Worm (Caenorhabditis elegans) whole organism, young adult: Measurements from ENCODE around the gene scl-7.

Experiments used
- F10E7.11 ChIP-seq: sonication (generic microtip); optimal IDR thresholded peaks from 2 replicates; lab custom pipeline; 2017; ENCODE audit warnings: mild to moderate bottlenecking, missing genetic modification characterization, moderate library complexity, missing compliant biosample characterization
- Y67H2A.10 ChIP-seq: fragments of 200-800 bp; sonication (Bioruptor generic); conservative IDR thresholded peaks from 2 replicates; pipeline ENCODE4 v1.3.6; 2022; ENCODE audit warnings: missing genetic modification reagents, missing genetic modification characterization, missing compliant biosample characterization
- ama-1 ChIP-seq, 3 experiments: fragments of 150-350 bp in 1 of 3; sonication (generic microtip) in 2 of 3; optimal IDR thresholded peaks; 2 replicates each; lab custom pipeline; 2014 to 2018; ENCODE audit warnings: missing biosample characterization in 2 of 3, missing genetic modification characterization in 2 of 3, missing genetic modification reagents in 2 of 3
- egl-44 ChIP-seq: fragments of 200-800 bp; sonication (Bioruptor generic); IDR thresholded peaks from 2 replicates; pipeline ENCODE4 v1.3.6; 2022; ENCODE audit warnings: missing genetic modification reagents, missing genetic modification characterization, missing compliant biosample characterization
- lin-35 ChIP-seq, 3 experiments: fragments of 150-350 bp in 2 of 3; sonication (generic microtip) in 1 of 3; optimal IDR thresholded peaks; 2 replicates each; lab custom pipeline; 2014 to 2018; ENCODE audit warnings: missing biosample characterization in 3 of 3, missing genetic modification characterization in 3 of 3, missing genetic modification reagents in 3 of 3
- madf-10 ChIP-seq: sonication (generic microtip); optimal IDR thresholded peaks from 2 replicates; lab custom pipeline; 2016; ENCODE audit warnings: mild to moderate bottlenecking, missing genetic modification characterization, missing compliant biosample characterization
- nfya-1 ChIP-seq: sonication (generic microtip); optimal IDR thresholded peaks from 2 replicates; lab custom pipeline; 2017; ENCODE audit warnings: antibody characterized with exemption, missing compliant biosample characterization, missing genetic modification characterization, borderline replicate concordance; ENCODE audit not compliant: insufficient read depth
- nhr-179 ChIP-seq: sonication (generic microtip); optimal IDR thresholded peaks from 2 replicates; lab custom pipeline; 2016; ENCODE audit warnings: mild to moderate bottlenecking, missing genetic modification characterization, missing compliant biosample characterization
- pha-4 ChIP-seq: fragments of 150-350 bp; sonication (generic microtip); optimal IDR thresholded peaks from 2 replicates; lab custom pipeline; 2014; ENCODE audit warnings: missing biosample characterization, missing genetic modification reagents, missing genetic modification characterization
- unc-62 ChIP-seq: fragments of 150-350 bp; optimal IDR thresholded peaks from 2 replicates; lab custom pipeline; 2014; ENCODE audit warnings: missing biosample characterization, missing genetic modification reagents, missing genetic modification characterization

ce11 chrIV:13112982-13113381, 42.7 kb downstream of the scl-7 start, which contains the start of gene best-2:
- TF ChIP-seq F10E7.11 (tag; lab: Kevin White, UChicago) (no peak), ama-1 (optimal IDR thresholded peaks at IDR 0.05; lab: Kevin White, UChicago) (no peak), ama-1 (GFP tag; optimal IDR thresholded peaks at IDR 0.05; lab: Kevin White, UChicago) (no peak), unc-62 (GFP tag; lab: Kevin White, UChicago) (no peak), pha-4 (tag; lab: Kevin White, UChicago) (no peak), Y67H2A.10 (no peak), lin-35 (GFP tag; optimal IDR thresholded peaks at IDR 0.05; lab: Kevin White, UChicago) (no peak), nfya-1 (no peak), nhr-179 (tag; lab: Kevin White, UChicago) (no peak), egl-44 (GFP tag; lab: Robert Waterston, UW) (no peak), madf-10 (tag; lab: Kevin White, UChicago) (no peak)
